Worm (Caenorhabditis elegans) whole organism, young adult: ENCODE results near the gene F08D12.4.

Source experiments
- B0336.3 ChIP-seq: fragments of 200-800 bp; sonication (Bioruptor generic); IDR thresholded peaks from 2 replicates; pipeline ENCODE4 v1.3.6; 2022; ENCODE audit warnings: missing genetic modification characterization, missing compliant biosample characterization
- K11D2.4 ChIP-seq: fragments of 200-800 bp; sonication (Bioruptor generic); IDR thresholded peaks from 2 replicates; pipeline ENCODE4 v1.3.6; 2022; ENCODE audit warnings: missing genetic modification reagents, missing genetic modification characterization, missing compliant biosample characterization
- T07F8.4 ChIP-seq: sonication (generic microtip); optimal IDR thresholded peaks from 2 replicates; lab custom pipeline; 2016; ENCODE audit warnings: mild to moderate bottlenecking, missing genetic modification characterization, moderate library complexity, missing compliant biosample characterization
- Y67H2A.10 ChIP-seq: fragments of 200-800 bp; sonication (Bioruptor generic); conservative IDR thresholded peaks from 2 replicates; pipeline ENCODE4 v1.3.6; 2022; ENCODE audit warnings: missing genetic modification reagents, missing genetic modification characterization, missing compliant biosample characterization
- ZK185.1 ChIP-seq: sonication (generic microtip); optimal IDR thresholded peaks from 2 replicates; lab custom pipeline; 2016; ENCODE audit warnings: mild to moderate bottlenecking, missing genetic modification characterization, missing compliant biosample characterization; ENCODE audit not compliant: poor library complexity, severe bottlenecking
- akir-1 ChIP-seq: fragments of 200-800 bp; sonication (Bioruptor generic); optimal IDR thresholded peaks from 2 replicates; lab custom pipeline; 2018; ENCODE audit warnings: mild to moderate bottlenecking, missing genetic modification characterization, moderate library complexity, missing compliant biosample characterization
- aptf-3 ChIP-seq: fragments of 200-800 bp; sonication (Bioruptor generic); IDR thresholded peaks from 2 replicates; pipeline ENCODE4 v1.3.6; 2022; ENCODE audit warnings: missing genetic modification characterization, missing compliant biosample characterization
- attf-5 ChIP-seq: fragments of 200-800 bp; sonication (Bioruptor generic); optimal IDR thresholded peaks from 2 replicates; lab custom pipeline; 2018; ENCODE audit warnings: mild to moderate bottlenecking, missing genetic modification characterization, missing compliant biosample characterization
- attf-6 ChIP-seq: fragments of 200-800 bp; sonication (Bioruptor generic); IDR thresholded peaks from 2 replicates; pipeline ENCODE4 v1.3.6; 2022; ENCODE audit warnings: missing genetic modification reagents, missing genetic modification characterization, missing compliant biosample characterization
- bed-2 ChIP-seq: fragments of 200-800 bp; sonication (Bioruptor generic); IDR thresholded peaks from 2 replicates; pipeline ENCODE4 v1.3.6; 2022; ENCODE audit warnings: missing genetic modification reagents, missing genetic modification characterization, missing compliant biosample characterization
- ceh-79 ChIP-seq: sonication (generic microtip); optimal IDR thresholded peaks from 2 replicates; lab custom pipeline; 2017; ENCODE audit warnings: mild to moderate bottlenecking, missing genetic modification characterization, missing compliant biosample characterization
- die-1 ChIP-seq: sonication (generic microtip); optimal IDR thresholded peaks from 2 replicates; lab custom pipeline; 2016; ENCODE audit warnings: missing genotype, mild to moderate bottlenecking, missing genetic modification characterization, missing compliant biosample characterization
- efl-1 ChIP-seq: fragments of 150-350 bp; optimal IDR thresholded peaks from 2 replicates; lab custom pipeline; 2014; ENCODE audit warnings: missing biosample characterization, missing genetic modification reagents, missing genetic modification characterization
- egrh-3 ChIP-seq: fragments of 200-800 bp; sonication (Bioruptor generic); IDR thresholded peaks from 2 replicates; pipeline ENCODE4 v1.3.6; 2022; ENCODE audit warnings: missing genetic modification reagents, missing genetic modification characterization, missing compliant biosample characterization
- ets-4 ChIP-seq: fragments of 200-800 bp; sonication (Bioruptor generic); optimal IDR thresholded peaks from 2 replicates; lab custom pipeline; 2018; ENCODE audit warnings: mild to moderate bottlenecking, missing genetic modification characterization, missing compliant biosample characterization
- hlh-26 ChIP-seq: fragments of 200-800 bp; sonication (Bioruptor generic); conservative IDR thresholded peaks from 2 replicates; pipeline ENCODE4 v1.3.6; 2022; ENCODE audit warnings: missing genetic modification reagents, missing genetic modification characterization, missing compliant biosample characterization
- hmg-20 ChIP-seq: fragments of 200-800 bp; sonication (Bioruptor generic); IDR thresholded peaks from 2 replicates; pipeline ENCODE4 v1.3.6; 2022; ENCODE audit warnings: missing genetic modification reagents, missing genetic modification characterization, missing compliant biosample characterization
- hrde-1 ChIP-seq: sonication (generic microtip); optimal IDR thresholded peaks from 2 replicates; lab custom pipeline; 2016; ENCODE audit warnings: missing genetic modification characterization, mild to moderate bottlenecking, missing compliant biosample characterization, moderate library complexity, missing genotype, missing genetic modification reagents, borderline replicate concordance
- hsf-1 ChIP-seq: fragments of 200-800 bp; sonication (Bioruptor generic); IDR thresholded peaks from 2 replicates; pipeline ENCODE4 v1.3.6; 2022; ENCODE audit warnings: missing genetic modification reagents, missing genetic modification characterization, missing compliant biosample characterization
- let-607 ChIP-seq, 2 experiments: fragments of 200-800 bp in 1 of 2; sonication (Bioruptor generic) in 1 of 2; sonication (generic microtip) in 1 of 2; optimal IDR thresholded peaks; 2 replicates each; lab custom pipeline; 2016 to 2018; ENCODE audit warnings: mild to moderate bottlenecking in 2 of 2, missing compliant biosample characterization in 2 of 2, missing genetic modification characterization in 2 of 2, moderate library complexity in 2 of 2, missing genotype in 1 of 2
- lsy-27 ChIP-seq: sonication (generic microtip); optimal IDR thresholded peaks from 2 replicates; lab custom pipeline; 2017; ENCODE audit warnings: missing genetic modification characterization, mild to moderate bottlenecking, missing compliant biosample characterization, antibody characterized with exemption, missing genotype, borderline replicate concordance; ENCODE audit not compliant: insufficient read depth
- madf-10 ChIP-seq: sonication (generic microtip); optimal IDR thresholded peaks from 2 replicates; lab custom pipeline; 2016; ENCODE audit warnings: mild to moderate bottlenecking, missing genetic modification characterization, missing compliant biosample characterization
- mcd-1 ChIP-seq: fragments of 200-800 bp; sonication (Bioruptor generic); IDR thresholded peaks from 2 replicates; pipeline ENCODE4 v1.3.6; 2022; ENCODE audit warnings: missing genetic modification reagents, missing genetic modification characterization, missing compliant biosample characterization
- nfyb-1 ChIP-seq: fragments of 200-800 bp; sonication (Bioruptor generic); IDR thresholded peaks from 2 replicates; pipeline ENCODE4 v1.3.6; 2022; ENCODE audit warnings: missing genetic modification reagents, missing genetic modification characterization, missing compliant biosample characterization
- nhr-120 ChIP-seq: fragments of 200-800 bp; sonication (Bioruptor generic); IDR thresholded peaks from 2 replicates; pipeline ENCODE4 v1.3.6; 2022; ENCODE audit warnings: missing genetic modification characterization, missing compliant biosample characterization
- nhr-80 ChIP-seq: sonication (generic microtip); optimal IDR thresholded peaks from 2 replicates; lab custom pipeline; 2016; ENCODE audit warnings: missing genetic modification characterization, missing compliant biosample characterization
- pbrm-1 ChIP-seq: fragments of 200-800 bp; sonication (Bioruptor generic); IDR thresholded peaks from 2 replicates; pipeline ENCODE4 v1.3.6; 2022; ENCODE audit warnings: missing genetic modification reagents, missing genetic modification characterization, missing compliant biosample characterization
- repo-1 ChIP-seq: sonication (generic microtip); optimal IDR thresholded peaks from 2 replicates; lab custom pipeline; 2017; ENCODE audit warnings: mild to moderate bottlenecking, missing genetic modification characterization, missing compliant biosample characterization
- snpc-3.4 ChIP-seq: sonication (generic microtip); optimal IDR thresholded peaks from 2 replicates; lab custom pipeline; 2017; ENCODE audit warnings: missing genetic modification characterization, mild to moderate bottlenecking, missing compliant biosample characterization, antibody characterized with exemption, moderate library complexity, missing genotype, missing genetic modification reagents
- snpc-4 ChIP-seq, 5 experiments: fragments of 150-350 bp in 1 of 5; sonication (generic microtip) in 4 of 5; optimal IDR thresholded peaks; 2 replicates each; lab custom pipeline; 2014 to 2018; ENCODE audit warnings: missing genetic modification characterization in 5 of 5, missing biosample characterization in 3 of 5, antibody characterized with exemption in 2 of 5, mild to moderate bottlenecking in 2 of 5, missing compliant biosample characterization in 2 of 5, missing genotype in 2 of 5, moderate library complexity in 2 of 5, missing genetic modification reagents in 1 of 5
- tbp1 ChIP-seq: fragments of 200-800 bp; sonication (Bioruptor generic); optimal IDR thresholded peaks from 2 replicates; lab custom pipeline; 2018; ENCODE audit warnings: mild to moderate bottlenecking, missing genetic modification characterization, missing compliant biosample characterization
- zfh-2 ChIP-seq: fragments of 200-800 bp; sonication (Bioruptor generic); conservative IDR thresholded peaks from 2 replicates; pipeline ENCODE4 v1.3.6; 2022; ENCODE audit warnings: missing genetic modification reagents, missing genetic modification characterization, missing compliant biosample characterization
- ztf-26 ChIP-seq: sonication (generic microtip); optimal IDR thresholded peaks from 2 replicates; lab custom pipeline; 2017; ENCODE audit warnings: missing genetic modification characterization, missing compliant biosample characterization
- ztf-28 ChIP-seq: fragments of 200-800 bp; sonication (Bioruptor generic); IDR thresholded peaks from 2 replicates; pipeline ENCODE4 v1.3.6; 2022; ENCODE audit warnings: missing genetic modification reagents, missing genetic modification characterization, missing compliant biosample characterization
- ztf-6 ChIP-seq: fragments of 200-800 bp; sonication (Bioruptor generic); IDR thresholded peaks from 2 replicates; pipeline ENCODE4 v1.3.6; 2022; ENCODE audit warnings: missing genetic modification reagents, missing genetic modification characterization, missing compliant biosample characterization

Gene F08D12.4

ce11 chrII:2826073-2826472 is 48.1 kb downstream of the F08D12.4 start, which contains the start of gene K12H6.5:
Gene K12H6.5 (minus strand): TSS chrII:2826173.
- TF ChIP-seq snpc-4 (GFP tag; optimal IDR thresholded peaks at IDR 0.05; lab: Kevin White, UChicago), result no peak
- no peak for TF ChIP-seq snpc-4 (tag; optimal IDR thresholded peaks at IDR 0.05; lab: Kevin White, UChicago)
- no peak for TF ChIP-seq hsf-1
- TF ChIP-seq B0336.3 (GFP tag; lab: Robert Waterston, UW), result no peak
- TF ChIP-seq bed-2 (GFP tag; lab: Robert Waterston, UW), result no peak
- TF ChIP-seq nfyb-1 (GFP tag; lab: Robert Waterston, UW), result no peak
- no peak for TF ChIP-seq nhr-80
- TF ChIP-seq efl-1, result no peak
- no peak for TF ChIP-seq madf-10
- TF ChIP-seq, all 124 proteins: peak for 0

ce11 chrII:2827859-2828403 is 50.0 kb downstream of the F08D12.4 start, which contains the start of gene K12H6.8:
Gene K12H6.8 (plus strand): TSS chrII:2827896.
- TF ChIP-seq snpc-3.4 (tag; lab: Kevin White, UChicago), result no peak
- TF ChIP-seq ZK185.1 (tag; lab: Kevin White, UChicago), result no peak
- no peak for TF ChIP-seq hrde-1 (tag; lab: Kevin White, UChicago)
- no peak for TF ChIP-seq nfyb-1 (GFP tag; lab: Robert Waterston, UW)
- TF ChIP-seq ztf-26 (tag; lab: Kevin White, UChicago), result no peak
- TF ChIP-seq aptf-3 (GFP tag; lab: Robert Waterston, UW), result no peak
- no peak for TF ChIP-seq pbrm-1 (GFP tag; lab: Robert Waterston, UW)
- no peak for TF ChIP-seq ztf-28 (GFP tag; lab: Robert Waterston, UW)
- TF ChIP-seq zfh-2 (GFP tag; lab: Robert Waterston, UW), result peak; percentile 69
- TF ChIP-seq hlh-26, result no peak
- no peak for TF ChIP-seq K11D2.4 (GFP tag; lab: Robert Waterston, UW)
- no peak for TF ChIP-seq akir-1 (GFP tag; lab: Kevin White, UChicago)
- no peak for TF ChIP-seq nhr-120
- TF ChIP-seq Y67H2A.10 (GFP tag; lab: Robert Waterston, UW), result no peak
- no peak for TF ChIP-seq let-607 (tag; optimal IDR thresholded peaks at IDR 0.05; lab: Kevin White, UChicago)
- 0 out of 2 replicates have a peak, but pooled peaks have one; percentile 37 for TF ChIP-seq egrh-3 (GFP tag; lab: Robert Waterston, UW)
- no peak for TF ChIP-seq ztf-6 (GFP tag; lab: Robert Waterston, UW)
- no peak for TF ChIP-seq hmg-20 (GFP tag; lab: Robert Waterston, UW)
- no peak for TF ChIP-seq die-1 (tag; lab: Kevin White, UChicago)
- 0 out of 2 replicates have a peak, but pooled peaks have one; percentile 40 for TF ChIP-seq mcd-1 (GFP tag; lab: Robert Waterston, UW)
- no peak for TF ChIP-seq attf-6 (GFP tag; lab: Robert Waterston, UW)
- no peak for TF ChIP-seq ceh-79 (tag; lab: Kevin White, UChicago)
- TF ChIP-seq lsy-27, result no peak
- TF ChIP-seq tbp1 (GFP tag; lab: Kevin White, UChicago), result no peak
- peak; percentile 17 for TF ChIP-seq repo-1
- TF ChIP-seq ets-4 (GFP tag; lab: Kevin White, UChicago), result no peak
- TF ChIP-seq B0336.3 (GFP tag; lab: Robert Waterston, UW), result 0 out of 2 replicates have a peak, but pooled peaks have one; percentile 27
- TF ChIP-seq attf-5 (GFP tag; lab: Kevin White, UChicago), result no peak
- TF ChIP-seq T07F8.4 (tag; lab: Kevin White, UChicago), result no peak
